Fruit fly (Drosophila melanogaster): ENCODE data around the gene alpha-Man-Ib.
A peak's percentile ranks its signal among the peaks of the same experiment; 100 is the strongest.

alpha-Man-Ib gene

dm6 chr3R:29088938-29089661, 23.5 kb downstream of the alpha-Man-Ib start:
- TF ChIP-seq Bteb2 (GFP tag; optimal IDR thresholded peaks at IDR 0.05) (peak; percentile 63), Nf-YA (GFP tag; IDR thresholded peaks at IDR 0.05) (0 out of 2 replicates have a peak, but pooled peaks have one; percentile 29), HmgD (GFP tag; optimal IDR thresholded peaks at IDR 0.05) (no peak), CG15073 (GFP tag; optimal IDR thresholded peaks at IDR 0.05) (no peak), CG18599 (GFP tag; optimal IDR thresholded peaks at IDR 0.05) (peak; percentile 82), ttk (GFP tag; IDR thresholded peaks at IDR 0.05) (0 out of 2 replicates have a peak, but pooled peaks have one; percentile 20), zfh2 (GFP tag; optimal IDR thresholded peaks at IDR 0.05) (peak; percentile 5), vvl (GFP tag; IDR thresholded peaks at IDR 0.05) (peak; percentile 74), CG14050 (GFP tag; IDR thresholded peaks at IDR 0.05) (0 out of 3 replicates have a peak, but pooled peaks have one; percentile 15), CG8765 (GFP tag; IDR thresholded peaks at IDR 0.05) (0 out of 2 replicates have a peak, but pooled peaks have one; percentile 20), Abd-B (GFP tag; optimal IDR thresholded peaks at IDR 0.05) (peak; percentile 60), NC2β (GFP tag; optimal IDR thresholded peaks at IDR 0.05) (peak; percentile 33), CHES-1-like (GFP tag; optimal IDR thresholded peaks at IDR 0.05) (peak; percentile 39), CG11560 (tag; IDR thresholded peaks at IDR 0.05) (no peak), CG1792 (GFP tag; optimal IDR thresholded peaks at IDR 0.05) (no peak), run (tag; optimal IDR thresholded peaks at IDR 0.05) (peak; percentile 41), dmrt99B (tag; optimal IDR thresholded peaks at IDR 0.05) (peak; percentile 88), CG2202 (tag; optimal IDR thresholded peaks at IDR 0.05) (peak; percentile 50), cato (GFP tag; optimal IDR thresholded peaks at IDR 0.05; ENCODE audit: borderline replicate concordance) (peak; percentile 35), pan (optimal IDR thresholded peaks at IDR 0.05) (no peak), pan (GFP tag; optimal IDR thresholded peaks at IDR 0.05 in 1 of 2, IDR thresholded peaks at IDR 0.05 in 1 of 2) (peak in 1 of 2 experiments; percentile 68), Side (GFP tag; optimal IDR thresholded peaks at IDR 0.05) (peak; percentile 43), jumu (GFP tag; optimal IDR thresholded peaks at IDR 0.05) (peak; percentile 31), trh (GFP tag; optimal IDR thresholded peaks at IDR 0.05) (peak; percentile 8), CG12155 (GFP tag; optimal IDR thresholded peaks at IDR 0.05) (peak; percentile 55), Optix (GFP tag; IDR thresholded peaks at IDR 0.05) (no peak), CG12236 (GFP tag; optimal IDR thresholded peaks at IDR 0.05) (peak; percentile 27), CG12391 (tag; optimal IDR thresholded peaks at IDR 0.05) (peak; percentile 82), jing (GFP tag; optimal IDR thresholded peaks at IDR 0.05) (peak; percentile 58), ci (GFP tag; IDR thresholded peaks at IDR 0.05) (peak; percentile 72; the same call in 1 of the 3 replicates), Blimp-1 (GFP tag; optimal IDR thresholded peaks at IDR 0.05) (peak; percentile 79), CG34224 (GFP tag; IDR thresholded peaks at IDR 0.05; ENCODE audit: partially characterized antibody) (no peak), sug (tag; optimal IDR thresholded peaks at IDR 0.05) (peak; percentile 75), Hr78 (GFP tag; optimal IDR thresholded peaks at IDR 0.05) (peak in 1 of 2 experiments; percentile 83), E2f1 (GFP tag; IDR thresholded peaks at IDR 0.05) (peak; percentile 55; the same call in 1 of the 2 replicates), CG8281 (tag; optimal IDR thresholded peaks at IDR 0.05) (peak; percentile 45), Oaz (GFP tag; IDR thresholded peaks at IDR 0.05) (no peak), CG15514 (GFP tag; optimal IDR thresholded peaks at IDR 0.05) (peak; percentile 47), CG14014 (GFP tag; IDR thresholded peaks at IDR 0.05) (0 out of 2 replicates have a peak, but pooled peaks have one; percentile 17), Nf-YC (tag; optimal IDR thresholded peaks at IDR 0.05) (peak; percentile 20), CG17361 (GFP tag; IDR thresholded peaks at IDR 0.05) (peak; percentile 81), ERR (GFP tag; optimal IDR thresholded peaks at IDR 0.05) (no peak), Dad (GFP tag; optimal IDR thresholded peaks at IDR 0.05) (peak; percentile 41), E2f2 (GFP tag; IDR thresholded peaks at IDR 0.05) (peak; percentile 27; the same call in 1 of the 2 replicates), HLH3B (GFP tag; IDR thresholded peaks at IDR 0.05) (peak; percentile 73), lab (GFP tag; optimal IDR thresholded peaks at IDR 0.05) (peak; percentile 78), CG6765 (GFP tag; optimal IDR thresholded peaks at IDR 0.05) (peak; percentile 6), row (GFP tag; IDR thresholded peaks at IDR 0.05) (peak; percentile 77), tin (GFP tag; optimal IDR thresholded peaks at IDR 0.05) (peak; percentile 59)
